Worm (Caenorhabditis elegans): ENCODE data around the gene T02D1.8.

Gene T02D1.8

DNA sequence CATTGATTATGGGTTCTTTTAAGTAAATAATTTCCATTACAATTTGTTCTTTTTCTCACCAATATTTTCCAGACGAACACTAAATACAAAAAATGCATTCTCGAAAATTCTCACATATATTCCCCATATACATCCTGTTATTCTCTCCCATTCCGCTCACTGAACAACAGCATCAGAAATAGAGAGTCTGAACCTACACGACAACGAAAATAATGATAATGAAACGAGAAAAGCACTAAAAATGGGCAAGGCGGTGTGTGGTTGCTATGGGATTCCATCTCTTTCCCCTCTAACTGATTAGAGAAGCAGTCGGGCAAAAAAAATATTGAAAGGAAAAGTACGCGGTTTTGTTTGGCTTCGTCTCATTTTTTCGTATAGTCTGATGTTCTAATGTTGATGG, 4.2 kb downstream of the T02D1.8 start, which contains the start of gene C30H6.12:
Gene C30H6.12, plus strand, starts transcription at position 301 of the 400 bp plus-strand sequence.
- TF ChIP-seq ceh-90 (tag; optimal IDR thresholded peaks at IDR 0.05) (no peak), lin-14 (GFP tag; optimal IDR thresholded peaks at IDR 0.05) (no peak), skn-1 (tag; optimal IDR thresholded peaks at IDR 0.05) (no peak), snpc-4 (tag; optimal IDR thresholded peaks at IDR 0.05) (no peak), ets-5 (GFP tag; IDR thresholded peaks at IDR 0.05) (no peak), hlh-4 (tag; optimal IDR thresholded peaks at IDR 0.05) (no peak)

DNA sequence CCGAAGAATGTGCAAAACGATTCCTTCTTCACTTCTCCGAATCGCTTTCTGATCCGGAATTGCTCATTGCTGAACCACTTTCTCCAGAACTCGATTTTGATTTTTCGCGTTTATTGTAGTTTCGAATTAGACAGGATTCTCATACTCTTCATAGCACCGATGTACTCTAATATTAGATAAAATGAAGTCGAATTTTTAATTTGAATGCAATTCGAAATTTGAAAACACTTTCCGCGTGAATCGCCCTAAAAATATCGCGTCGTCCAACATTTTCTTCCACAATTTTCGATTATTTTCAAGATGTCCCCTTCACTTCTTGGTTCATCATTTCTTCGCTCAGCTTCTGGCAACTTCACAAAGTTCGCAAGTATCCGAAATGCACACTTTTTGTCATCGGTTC, 5.3 kb downstream of the T02D1.8 start, which contains the start of gene C30H6.8:
Gene C30H6.8, plus strand, starts transcription at position 301 of the 400 bp plus-strand sequence.
- TF ChIP-seq elt-3 (tag; optimal IDR thresholded peaks at IDR 0.05): no peak
- no peak for TF ChIP-seq aha-1 (tag; optimal IDR thresholded peaks at IDR 0.05)
- TF ChIP-seq ces-1 (GFP tag; optimal IDR thresholded peaks at IDR 0.05): no peak
- no peak for TF ChIP-seq hpl-2 (GFP tag; optimal IDR thresholded peaks at IDR 0.05)
- no peak for TF ChIP-seq lin-35 (GFP tag; optimal IDR thresholded peaks at IDR 0.05)
- TF ChIP-seq aly-2 (tag; optimal IDR thresholded peaks at IDR 0.05): no peak
- TF ChIP-seq nhr-12 (tag; optimal IDR thresholded peaks at IDR 0.05): no peak
- no peak for TF ChIP-seq ama-1 (optimal IDR thresholded peaks at IDR 0.05)
- TF ChIP-seq snu-23 (GFP tag; optimal IDR thresholded peaks at IDR 0.05): no peak
- no peak for TF ChIP-seq swsn-7 (tag; optimal IDR thresholded peaks at IDR 0.05)
- TF ChIP-seq lin-13 (GFP tag; optimal IDR thresholded peaks at IDR 0.05): no peak
- no peak for TF ChIP-seq sptf-1 (tag; optimal IDR thresholded peaks at IDR 0.05)
- no peak for TF ChIP-seq nhr-85 (tag)
- no peak for TF ChIP-seq ceh-88 (GFP tag; IDR thresholded peaks at IDR 0.05)
- no peak for TF ChIP-seq nhr-47 (tag; optimal IDR thresholded peaks at IDR 0.05)
- no peak for TF ChIP-seq ets-5 (GFP tag; IDR thresholded peaks at IDR 0.05)
- TF ChIP-seq grh-1 (GFP tag; IDR thresholded peaks at IDR 0.05): no peak

DNA sequence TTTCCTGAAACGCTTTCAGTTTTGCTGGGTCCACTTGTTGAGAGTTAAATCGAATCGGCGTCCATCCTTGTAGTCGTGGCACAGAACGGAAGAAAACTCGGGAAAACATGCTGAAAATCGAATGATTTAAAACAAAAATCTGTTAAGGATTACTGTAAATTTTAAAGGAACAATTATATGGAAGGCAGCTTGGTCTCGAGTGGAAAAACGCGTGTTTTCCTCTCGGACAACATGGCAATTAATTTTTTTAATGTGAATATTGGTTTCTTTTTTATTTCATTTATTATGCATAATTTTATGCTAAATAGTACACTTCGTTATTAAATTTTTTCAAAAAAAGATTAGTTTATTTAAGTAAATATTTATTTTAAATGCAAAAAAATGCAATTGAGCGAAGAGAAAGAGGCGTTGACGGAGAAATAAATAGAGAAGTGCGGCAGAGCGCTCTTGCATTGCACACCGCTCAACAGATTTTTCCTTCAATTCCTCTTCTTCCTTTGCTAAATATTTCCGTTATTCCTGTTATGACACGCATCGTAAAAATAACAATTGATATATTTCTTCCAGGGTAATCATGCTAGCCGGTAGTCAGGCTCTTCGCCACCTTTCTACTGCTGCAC, 7.1 kb downstream of the T02D1.8 start, which contains the start of the genes C30H6.9 and dlat-2:
Gene C30H6.9, minus strand, starts transcription at position 110 of the 620 bp plus-strand sequence.
Gene dlat-2, plus strand, starts transcription at position 566 of the 620 bp plus-strand sequence.
- no peak for TF ChIP-seq nhr-76 (tag; optimal IDR thresholded peaks at IDR 0.05)
- no peak for TF ChIP-seq fkh-8 (tag; optimal IDR thresholded peaks at IDR 0.05)
- TF ChIP-seq mep-1 (tag; optimal IDR thresholded peaks at IDR 0.05): no peak
- peak; percentile 3 for TF ChIP-seq skn-1 (tag; optimal IDR thresholded peaks at IDR 0.05)
- peak; percentile 13 for TF ChIP-seq lin-15B (tag; optimal IDR thresholded peaks at IDR 0.05)
- TF ChIP-seq nhr-19 (GFP tag; conservative IDR thresholded peaks at IDR 0.05): no peak
- TF ChIP-seq swsn-7 (tag; optimal IDR thresholded peaks at IDR 0.05): no peak
- peak; percentile 11 for TF ChIP-seq C16A3.4 (tag; optimal IDR thresholded peaks at IDR 0.05)
- TF ChIP-seq snpc-4 (tag; optimal IDR thresholded peaks at IDR 0.05): no peak
- TF ChIP-seq blmp-1 (tag; optimal IDR thresholded peaks at IDR 0.05): peak; percentile 46
- peak; percentile 20 to 25 for TF ChIP-seq efl-1 (optimal IDR thresholded peaks at IDR 0.05)
- peak in 1 of 2 experiments; percentile 35 for TF ChIP-seq efl-1 (GFP tag; optimal IDR thresholded peaks at IDR 0.05 in 1 of 2)
- no peak for TF ChIP-seq F16B12.6 (tag; optimal IDR thresholded peaks at IDR 0.05)
- TF ChIP-seq nhr-85 (tag): no peak
- TF ChIP-seq nhr-20 (tag; optimal IDR thresholded peaks at IDR 0.05): peak; percentile 22
- TF ChIP-seq lsy-2 (tag; optimal IDR thresholded peaks at IDR 0.05): peak; percentile 19 to 50
- TF ChIP-seq ztf-4 (tag; optimal IDR thresholded peaks at IDR 0.05): no peak
- TF ChIP-seq fos-1 (tag; optimal IDR thresholded peaks at IDR 0.05): no peak
- no peak for TF ChIP-seq ceh-90 (tag; optimal IDR thresholded peaks at IDR 0.05)
- no peak for TF ChIP-seq egl-13 (tag; optimal IDR thresholded peaks at IDR 0.05)
- no peak for TF ChIP-seq lin-39 (tag; optimal IDR thresholded peaks at IDR 0.05)
- TF ChIP-seq ceh-88 (GFP tag; IDR thresholded peaks at IDR 0.05): no peak
- TF ChIP-seq mdl-1 (tag; optimal IDR thresholded peaks at IDR 0.05): no peak
- TF ChIP-seq snu-23 (GFP tag; optimal IDR thresholded peaks at IDR 0.05): peak; percentile 15
- TF ChIP-seq nhr-12 (tag; optimal IDR thresholded peaks at IDR 0.05): no peak
- no peak for TF ChIP-seq sox-4 (tag; optimal IDR thresholded peaks at IDR 0.05)
- no peak for TF ChIP-seq tlp-1 (tag; optimal IDR thresholded peaks at IDR 0.05)
- TF ChIP-seq sup-37 (GFP tag; optimal IDR thresholded peaks at IDR 0.05): no peak
- no peak for TF ChIP-seq xbp-1 (tag; optimal IDR thresholded peaks at IDR 0.05)
- TF ChIP-seq pax-3 (tag; optimal IDR thresholded peaks at IDR 0.05): no peak
- TF ChIP-seq ceh-82 (tag; optimal IDR thresholded peaks at IDR 0.05): no peak
- no peak for TF ChIP-seq zip-4 (GFP tag; optimal IDR thresholded peaks at IDR 0.05)
- TF ChIP-seq elt-3 (tag; optimal IDR thresholded peaks at IDR 0.05): no peak
- TF ChIP-seq C34B4.2 (tag; optimal IDR thresholded peaks at IDR 0.05): no peak
- TF ChIP-seq nhr-237 (tag; optimal IDR thresholded peaks at IDR 0.05): no peak
- no peak for TF ChIP-seq jun-1 (tag; optimal IDR thresholded peaks at IDR 0.05)
- no peak for TF ChIP-seq irx-1 (tag; optimal IDR thresholded peaks at IDR 0.05)
